Worm (Caenorhabditis elegans): Measurements from ENCODE around the gene slc-5A12.
A peak's percentile ranks its signal among the peaks of the same experiment; 100 is the strongest.

The slc-5A12 gene

DNA sequence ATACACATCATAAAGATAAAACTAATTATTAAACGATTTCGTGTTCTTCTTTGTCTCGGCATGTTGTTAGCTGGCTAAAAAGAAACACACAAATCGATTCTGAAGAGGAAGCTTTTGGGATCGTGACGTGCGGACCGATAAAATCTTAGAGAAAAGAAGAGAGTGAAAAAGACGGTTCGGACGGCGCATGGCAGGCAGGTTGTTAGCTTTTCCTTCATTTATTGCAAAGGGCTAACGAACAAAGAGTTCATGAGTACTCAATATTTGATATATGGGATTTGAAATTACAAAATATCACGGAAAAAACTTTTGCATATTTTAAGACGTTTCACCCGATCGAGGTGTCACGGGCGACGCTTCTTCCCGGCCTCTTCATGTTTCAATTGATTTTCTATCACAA, 8.4 kb downstream of the slc-5A12 start, which contains the start of gene ZK829.3:
Gene ZK829.3 (minus strand): TSS at position 101 of the 400 bp plus-strand sequence.
- no peak for TF ChIP-seq F33H1.4 (GFP tag; IDR thresholded peaks at IDR 0.05)

DNA sequence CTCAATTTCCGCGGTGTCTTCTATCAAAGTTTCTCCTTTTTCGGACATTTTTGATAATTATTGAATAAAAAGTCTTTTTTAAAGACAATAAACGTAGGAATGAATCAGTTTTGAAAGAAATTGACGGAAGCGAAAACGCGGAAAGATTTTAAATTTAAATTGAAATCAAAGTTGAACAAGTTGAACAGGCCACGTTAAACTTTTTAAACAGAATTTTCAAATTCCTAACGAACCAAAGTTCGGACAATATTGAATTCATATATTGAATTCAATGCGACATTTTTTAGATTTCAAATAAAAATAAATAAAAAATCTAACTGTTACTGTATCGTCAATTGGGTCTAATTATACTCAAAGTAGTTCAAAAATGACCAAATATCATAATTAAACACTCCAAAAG, 12.5 kb downstream of the slc-5A12 start, which contains the start of gene hdl-1:
Gene hdl-1 (minus strand): TSS at position 101 of the 400 bp plus-strand sequence.
- TF ChIP-seq B0261.1 (tag; optimal IDR thresholded peaks at IDR 0.05) (no peak), F52B5.7 (tag; optimal IDR thresholded peaks at IDR 0.05) (no peak), chd-7 (tag; optimal IDR thresholded peaks at IDR 0.05) (no peak), F10E7.11 (tag; optimal IDR thresholded peaks at IDR 0.05) (no peak), madf-8 (GFP tag; conservative IDR thresholded peaks at IDR 0.05) (no peak), ceh-79 (tag; optimal IDR thresholded peaks at IDR 0.05) (no peak), F33H1.4 (GFP tag; IDR thresholded peaks at IDR 0.05) (no peak), C17E4.6 (GFP tag; IDR thresholded peaks at IDR 0.05) (no peak), dpl-1 (GFP tag; optimal IDR thresholded peaks at IDR 0.05) (no peak), repo-1 (tag; optimal IDR thresholded peaks at IDR 0.05) (no peak), rcor-1 (GFP tag; IDR thresholded peaks at IDR 0.05) (no peak), nhr-179 (tag; optimal IDR thresholded peaks at IDR 0.05) (no peak), akir-1 (GFP tag; optimal IDR thresholded peaks at IDR 0.05) (no peak), nhr-80 (tag; optimal IDR thresholded peaks at IDR 0.05) (no peak), fkh-3 (tag; optimal IDR thresholded peaks at IDR 0.05) (no peak), K11D2.4 (GFP tag; IDR thresholded peaks at IDR 0.05) (no peak)

DNA sequence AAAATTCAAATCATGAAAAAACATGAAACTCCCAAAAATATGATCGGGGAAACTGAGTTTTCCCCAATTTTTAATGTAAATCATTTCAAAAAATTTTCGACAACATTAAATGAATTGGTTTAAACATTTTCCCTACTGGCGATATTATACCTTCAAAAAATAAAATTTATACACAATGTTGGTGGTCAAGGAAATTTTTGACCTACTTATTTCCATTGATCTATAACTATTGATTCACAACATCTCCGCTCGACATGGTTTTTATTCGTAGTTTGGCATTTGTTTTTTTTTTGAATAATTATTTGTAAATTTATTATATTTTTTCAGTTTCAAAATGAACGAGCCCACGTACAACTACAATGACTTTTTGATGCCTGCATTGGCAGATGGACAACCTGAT, 13.1 kb downstream of the slc-5A12 start, which contains the start of gene tbx-36:
Gene tbx-36 (plus strand): TSS at position 301 of the 400 bp plus-strand sequence.
- no peak for TF ChIP-seq ztf-28 (GFP tag; IDR thresholded peaks at IDR 0.05)
- no peak for TF ChIP-seq unc-62 (GFP tag; optimal IDR thresholded peaks at IDR 0.05)
- no peak for TF ChIP-seq F39B2.1 (GFP tag; IDR thresholded peaks at IDR 0.05)
- no peak for TF ChIP-seq lsl-1 (GFP tag; optimal IDR thresholded peaks at IDR 0.05)
- TF ChIP-seq egl-18 (GFP tag; IDR thresholded peaks at IDR 0.05), result no peak
- no peak for TF ChIP-seq Y53G8AR.9 (GFP tag; conservative IDR thresholded peaks at IDR 0.05)
- TF ChIP-seq cebp-1 (GFP tag; IDR thresholded peaks at IDR 0.05), result no peak
- no peak for TF ChIP-seq cebp-1 (tag; optimal IDR thresholded peaks at IDR 0.05)
- no peak for TF ChIP-seq rpc-1 (optimal IDR thresholded peaks at IDR 0.05)
- no peak for TF ChIP-seq rpc-1 (tag; optimal IDR thresholded peaks at IDR 0.05)
- no peak for TF ChIP-seq ceh-79 (tag; optimal IDR thresholded peaks at IDR 0.05)

DNA sequence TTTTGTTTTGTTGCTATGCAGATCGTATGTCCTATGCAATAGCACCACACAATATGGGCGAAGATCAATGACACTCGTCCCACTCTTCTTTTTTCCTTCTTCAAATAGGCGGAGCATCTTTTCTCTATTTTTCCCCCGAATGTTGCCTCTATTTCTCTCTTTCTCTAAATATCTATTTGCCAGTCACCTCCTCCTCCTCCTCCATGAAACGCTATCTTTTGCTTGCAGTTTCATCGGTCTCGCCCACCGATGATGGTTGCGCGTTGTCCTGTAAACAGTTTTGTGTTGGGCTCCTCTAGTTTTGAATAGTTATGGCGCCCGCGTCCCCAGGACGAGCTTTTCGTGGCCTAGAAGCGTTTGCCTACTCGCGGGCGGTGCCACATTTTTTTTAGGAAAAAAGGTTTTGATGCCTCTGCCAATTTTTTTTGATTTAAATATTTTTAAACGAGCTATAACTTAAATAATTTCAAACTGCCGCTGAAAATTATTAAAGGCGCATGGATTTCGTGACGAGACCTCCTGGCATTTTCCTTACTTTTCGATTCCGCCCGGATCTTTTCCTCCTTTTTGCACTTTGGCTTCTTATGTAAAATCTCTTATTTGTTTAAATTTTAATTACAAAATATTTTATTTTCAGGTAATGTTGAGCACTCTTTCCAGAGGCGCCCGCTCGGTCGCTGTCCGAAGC, 15.5 kb downstream of the slc-5A12 start, which contains the start of gene gdh-1:
Gene gdh-1 (plus strand): TSS at position 638 of the 688 bp plus-strand sequence.
- TF ChIP-seq ztf-25 (GFP tag; IDR thresholded peaks at IDR 0.05) (no peak), sea-2 (GFP tag; IDR thresholded peaks at IDR 0.05) (no peak), xnd-1 (tag; optimal IDR thresholded peaks at IDR 0.05) (peak; percentile 1), ceh-79 (tag; optimal IDR thresholded peaks at IDR 0.05) (no peak), dpff-1 (tag; optimal IDR thresholded peaks at IDR 0.05) (no peak), madf-10 (tag; optimal IDR thresholded peaks at IDR 0.05) (no peak), pha-4 (tag; optimal IDR thresholded peaks at IDR 0.05) (no peak), him-1 (tag; optimal IDR thresholded peaks at IDR 0.05) (no peak), lin-35 (GFP tag; optimal IDR thresholded peaks at IDR 0.05) (peak in 1 of 3 experiments; percentile 6), lin-54 (GFP tag; optimal IDR thresholded peaks at IDR 0.05) (peak; percentile 53), lir-1 (GFP tag; conservative IDR thresholded peaks at IDR 0.05) (no peak), F33H1.4 (GFP tag; IDR thresholded peaks at IDR 0.05) (peak; percentile 28; the same call in 1 of the 2 replicates), tbp1 (GFP tag; optimal IDR thresholded peaks at IDR 0.05) (peak; percentile 23), hlh-26 (GFP tag; conservative IDR thresholded peaks at IDR 0.05) (no peak), K12H6.12 (tag; optimal IDR thresholded peaks at IDR 0.05) (peak; percentile 6), efl-1 (GFP tag; optimal IDR thresholded peaks at IDR 0.05) (peak; percentile 48), ceh-58 (GFP tag; IDR thresholded peaks at IDR 0.05) (no peak), mxl-1 (tag; optimal IDR thresholded peaks at IDR 0.05) (no peak), F49E8.2 (tag; optimal IDR thresholded peaks at IDR 0.05; ENCODE audit: insufficient read depth) (no peak), F52B5.7 (tag; optimal IDR thresholded peaks at IDR 0.05) (no peak), nfya-2 (GFP tag; IDR thresholded peaks at IDR 0.05) (no peak), nhr-80 (tag; optimal IDR thresholded peaks at IDR 0.05) (peak; percentile 63), aptf-2 (GFP tag; conservative IDR thresholded peaks at IDR 0.05) (no peak), ztf-28 (GFP tag; IDR thresholded peaks at IDR 0.05) (no peak)
